Worm (Caenorhabditis elegans): ENCODE results near the gene luc-7L3.

luc-7L3 gene

DNA sequence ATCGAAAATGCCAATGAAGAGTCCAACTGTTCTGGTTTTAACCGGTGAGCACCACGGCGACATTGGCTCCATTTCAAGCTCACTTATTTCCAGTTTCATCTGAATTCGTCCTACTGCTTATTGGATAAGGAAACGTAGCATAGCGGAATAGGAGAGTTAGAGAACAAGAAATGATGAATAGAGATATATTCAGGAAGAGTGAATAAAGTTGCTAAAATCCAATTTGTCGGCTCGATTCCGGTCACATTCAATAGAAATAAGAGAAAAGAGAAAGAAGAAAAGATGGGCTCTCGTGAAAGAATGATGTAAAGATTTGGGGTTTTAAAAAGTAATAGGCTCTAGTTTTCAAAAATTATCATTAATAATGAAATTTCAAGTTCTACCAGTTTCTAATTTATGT lies 24.5 kb downstream of the luc-7L3 start:
- TF ChIP-seq F13H6.1 (tag; optimal IDR thresholded peaks at IDR 0.05) (no peak), unc-42 (tag; optimal IDR thresholded peaks at IDR 0.05) (peak; percentile 97), ceh-19 (GFP tag; optimal IDR thresholded peaks at IDR 0.05) (no peak), pqm-1 (tag; optimal IDR thresholded peaks at IDR 0.05) (no peak), fkh-10 (GFP tag; optimal IDR thresholded peaks at IDR 0.05) (peak; percentile 11)

DNA sequence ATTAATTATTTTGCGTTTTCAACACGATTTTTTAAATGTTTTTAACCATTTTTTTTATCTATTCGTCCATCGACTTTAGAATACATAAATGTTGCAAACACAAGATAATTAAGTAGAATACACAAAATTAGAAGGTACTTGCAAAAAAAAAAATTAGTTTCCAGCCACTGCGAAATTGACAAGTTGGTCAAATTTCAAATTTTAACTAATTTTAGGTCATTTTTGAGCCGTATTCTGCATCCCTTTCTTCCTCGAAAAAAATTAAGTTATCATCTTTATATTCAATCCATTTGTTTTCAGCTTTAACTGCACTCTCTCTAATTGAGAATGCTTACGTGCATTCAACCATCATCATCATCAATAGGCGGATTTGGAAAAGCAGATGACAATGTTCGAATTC lies 28.5 kb downstream of the luc-7L3 start, which contains the start of gene egl-26:
egl-26 (plus strand) TSS at position 301 of the 400 bp plus-strand sequence.
- TF ChIP-seq dmd-4 (tag; optimal IDR thresholded peaks at IDR 0.05; ENCODE audit: borderline replicate concordance) (no peak), hlh-8 (tag; optimal IDR thresholded peaks at IDR 0.05) (no peak), ceh-48 (tag; optimal IDR thresholded peaks at IDR 0.05) (no peak), ceh-9 (tag; optimal IDR thresholded peaks at IDR 0.05) (no peak), tbx-7 (tag; optimal IDR thresholded peaks at IDR 0.05) (no peak), fkh-10 (GFP tag; optimal IDR thresholded peaks at IDR 0.05) (no peak), ceh-18 (tag; optimal IDR thresholded peaks at IDR 0.05) (no peak), ref-2 (tag; optimal IDR thresholded peaks at IDR 0.05) (no peak), unc-86 (tag; optimal IDR thresholded peaks at IDR 0.05) (no peak), ceh-45 (GFP tag; IDR thresholded peaks at IDR 0.05) (no peak), ama-1 (optimal IDR thresholded peaks at IDR 0.05) (no peak), unc-55 (GFP tag; optimal IDR thresholded peaks at IDR 0.05) (no peak), fkh-6 (tag; optimal IDR thresholded peaks at IDR 0.05) (no peak), ets-4 (tag; optimal IDR thresholded peaks at IDR 0.05) (no peak), npax-4 (tag; optimal IDR thresholded peaks at IDR 0.05) (no peak), sox-2 (GFP tag; IDR thresholded peaks at IDR 0.05) (no peak), ceh-31 (tag; optimal IDR thresholded peaks at IDR 0.05) (no peak), mec-3 (tag; optimal IDR thresholded peaks at IDR 0.05; ENCODE audit: borderline replicate concordance) (no peak)

DNA sequence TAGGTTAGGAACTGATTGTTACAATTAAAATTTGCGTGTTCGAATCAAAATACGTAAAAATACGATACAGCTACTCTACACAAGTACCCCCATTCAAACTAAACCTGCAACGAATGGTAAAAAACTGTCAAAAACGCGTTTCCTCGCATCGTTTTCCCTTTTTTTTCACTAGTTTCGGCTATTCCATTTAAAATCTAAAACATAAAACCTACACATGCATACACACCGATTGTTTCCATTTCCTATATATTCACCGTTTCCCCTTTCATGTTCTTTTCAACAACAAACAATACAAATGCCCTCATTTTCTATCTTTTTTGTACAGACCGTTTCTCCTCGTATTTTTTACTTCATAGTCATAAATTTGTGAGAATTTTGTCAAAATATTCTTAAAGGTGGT lies 29.1 kb downstream of the luc-7L3 start:
- no peak for TF ChIP-seq pros-1 (tag; optimal IDR thresholded peaks at IDR 0.05)

DNA sequence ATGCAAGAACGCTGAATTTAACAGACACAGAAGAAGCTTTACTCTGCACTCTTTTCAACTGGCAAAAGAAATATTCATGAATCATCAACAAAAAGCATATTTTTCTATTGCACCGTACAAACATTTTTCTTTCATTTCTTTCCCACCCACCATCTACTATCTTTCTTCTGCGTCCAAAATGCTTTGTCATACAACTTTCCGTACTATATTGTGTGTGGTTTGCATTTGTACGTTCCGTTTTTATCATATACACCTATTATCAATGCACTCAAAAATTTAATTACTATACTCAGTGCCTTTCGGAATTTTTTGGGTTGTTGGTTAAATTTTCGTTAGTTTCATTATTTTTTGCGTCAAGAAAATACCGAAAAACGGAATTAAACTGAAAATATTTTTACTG lies 30.2 kb downstream of the luc-7L3 start:
- TF ChIP-seq dmd-4 (tag; optimal IDR thresholded peaks at IDR 0.05; ENCODE audit: borderline replicate concordance), result no peak
- TF ChIP-seq hlh-13 (GFP tag; optimal IDR thresholded peaks at IDR 0.05), result no peak
- TF ChIP-seq ceh-34 (tag; optimal IDR thresholded peaks at IDR 0.05), result no peak
- TF ChIP-seq ahr-1 (tag; optimal IDR thresholded peaks at IDR 0.05), result no peak

DNA sequence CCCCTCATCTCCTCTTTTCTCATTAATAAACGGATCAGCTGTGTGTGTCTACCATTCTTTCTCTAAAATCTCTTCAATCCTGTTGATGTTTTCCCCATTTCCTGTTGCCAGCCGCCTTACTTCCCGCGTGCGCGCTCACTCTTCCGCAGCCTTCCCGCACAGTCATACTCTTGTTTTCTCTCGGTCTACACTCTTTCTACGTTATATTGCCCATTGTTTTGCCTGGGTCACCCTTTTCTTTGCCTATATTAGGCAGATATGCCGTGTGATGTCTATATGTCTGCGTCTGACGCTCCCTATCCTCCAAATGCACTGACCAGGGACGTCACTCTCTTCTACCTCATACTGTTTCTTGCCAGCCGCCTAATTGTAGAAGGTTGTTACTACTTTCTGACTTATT lies 31.5 kb downstream of the luc-7L3 start:
- peak; percentile 28 for TF ChIP-seq mec-3 (tag; optimal IDR thresholded peaks at IDR 0.05; ENCODE audit: borderline replicate concordance)
- TF ChIP-seq T23F11.4 (GFP tag; optimal IDR thresholded peaks at IDR 0.05), result no peak
- peak; percentile 75 for TF ChIP-seq ets-4 (tag; optimal IDR thresholded peaks at IDR 0.05)
- peak; percentile 76 for TF ChIP-seq hlh-8 (tag; optimal IDR thresholded peaks at IDR 0.05)
- TF ChIP-seq madf-2 (tag; optimal IDR thresholded peaks at IDR 0.05), result peak; percentile 46
- TF ChIP-seq ttx-3 (tag; optimal IDR thresholded peaks at IDR 0.05), result no peak
- TF ChIP-seq che-1 (tag; optimal IDR thresholded peaks at IDR 0.05), result no peak
- no peak for TF ChIP-seq ceh-14 (tag; optimal IDR thresholded peaks at IDR 0.05)
- TF ChIP-seq Y22D7AL.16 (tag; optimal IDR thresholded peaks at IDR 0.05), result no peak
- no peak for TF ChIP-seq ceh-48 (tag; optimal IDR thresholded peaks at IDR 0.05)
- no peak for TF ChIP-seq odd-2 (tag; optimal IDR thresholded peaks at IDR 0.05)
- peak; percentile 84 for TF ChIP-seq hlh-30 (tag; optimal IDR thresholded peaks at IDR 0.05; ENCODE audit: insufficient read depth)
- no peak for TF ChIP-seq K09A11.1 (tag; optimal IDR thresholded peaks at IDR 0.05; ENCODE audit: insufficient read depth)
- no peak for TF ChIP-seq ceh-9 (tag; optimal IDR thresholded peaks at IDR 0.05)
- no peak for TF ChIP-seq C38D4.7 (GFP tag; optimal IDR thresholded peaks at IDR 0.05)
- TF ChIP-seq dmd-4 (tag; optimal IDR thresholded peaks at IDR 0.05; ENCODE audit: borderline replicate concordance), result no peak
- no peak for TF ChIP-seq K02D7.2 (tag; optimal IDR thresholded peaks at IDR 0.05)
- peak; percentile 3 for TF ChIP-seq pqm-1 (tag; optimal IDR thresholded peaks at IDR 0.05)
- TF ChIP-seq sdc-2 (tag; optimal IDR thresholded peaks at IDR 0.05), result peak; percentile 38
- no peak for TF ChIP-seq lim-6 (tag; optimal IDR thresholded peaks at IDR 0.05)
- no peak for TF ChIP-seq npax-4 (tag; optimal IDR thresholded peaks at IDR 0.05)
- peak; percentile 64 for TF ChIP-seq ceh-2 (tag; optimal IDR thresholded peaks at IDR 0.05)
- TF ChIP-seq nhr-232 (tag; optimal IDR thresholded peaks at IDR 0.05), result no peak
- TF ChIP-seq zip-5 (tag; optimal IDR thresholded peaks at IDR 0.05), result no peak
- TF ChIP-seq hlh-15 (tag; optimal IDR thresholded peaks at IDR 0.05), result no peak
- peak; percentile 31 for TF ChIP-seq dve-1 (tag; optimal IDR thresholded peaks at IDR 0.05)
- TF ChIP-seq syd-9 (tag; optimal IDR thresholded peaks at IDR 0.05), result peak; percentile 17
- TF ChIP-seq ahr-1 (tag; optimal IDR thresholded peaks at IDR 0.05), result no peak
- TF ChIP-seq nhr-11 (tag; optimal IDR thresholded peaks at IDR 0.05), result no peak

All from whole organism, late embryonic.